Worm (Caenorhabditis elegans) whole organism, late embryonic: ENCODE data around the gene srw-91.

Source experiments
- C38D4.7 ChIP-seq: fragments of 200-800 bp; sonication (Bioruptor generic); optimal IDR thresholded peaks from 2 replicates; lab custom pipeline; 2018; ENCODE audit warnings: mild to moderate bottlenecking, missing genetic modification characterization, moderate library complexity, missing compliant biosample characterization
- F13H6.1 ChIP-seq: sonication (generic microtip); optimal IDR thresholded peaks from 2 replicates; lab custom pipeline; 2016; ENCODE audit warnings: missing genetic modification characterization, missing compliant biosample characterization
- K09A11.1 ChIP-seq: sonication (generic microtip); optimal IDR thresholded peaks from 2 replicates; lab custom pipeline; 2017; ENCODE audit warnings: antibody characterized with exemption, mild to moderate bottlenecking, missing genetic modification characterization, missing compliant biosample characterization; ENCODE audit not compliant: insufficient read depth
- T23F11.4 ChIP-seq: fragments of 200-800 bp; sonication (Bioruptor generic); optimal IDR thresholded peaks from 2 replicates; lab custom pipeline; 2018; ENCODE audit warnings: mild to moderate bottlenecking, missing genetic modification characterization, missing compliant biosample characterization
- ahr-1 ChIP-seq: sonication (generic microtip); optimal IDR thresholded peaks from 2 replicates; lab custom pipeline; 2016; ENCODE audit warnings: missing genetic modification characterization, missing compliant biosample characterization
- ceh-18 ChIP-seq: sonication (generic microtip); optimal IDR thresholded peaks from 2 replicates; lab custom pipeline; 2016; ENCODE audit warnings: missing genetic modification characterization, missing compliant biosample characterization
- ceh-19 ChIP-seq: fragments of 200-800 bp; sonication (Bioruptor generic); optimal IDR thresholded peaks from 2 replicates; lab custom pipeline; 2018; ENCODE audit warnings: mild to moderate bottlenecking, missing genetic modification characterization, missing compliant biosample characterization
- ceh-2 ChIP-seq: sonication (generic microtip); optimal IDR thresholded peaks from 2 replicates; lab custom pipeline; 2016; ENCODE audit warnings: missing genotype, missing genetic modification characterization, missing compliant biosample characterization
- ceh-22 ChIP-seq: sonication (generic microtip); optimal IDR thresholded peaks from 2 replicates; lab custom pipeline; 2017; ENCODE audit warnings: missing biosample characterization, missing genetic modification characterization
- ceh-24 ChIP-seq: sonication (generic microtip); optimal IDR thresholded peaks from 2 replicates; lab custom pipeline; 2016; ENCODE audit warnings: mild to moderate bottlenecking, missing genetic modification characterization, missing compliant biosample characterization
- ceh-30 ChIP-seq: fragments of 150-350 bp; optimal IDR thresholded peaks from 2 replicates; lab custom pipeline; 2014; ENCODE audit warnings: missing biosample characterization, missing genetic modification characterization
- ceh-31 ChIP-seq: sonication (generic microtip); optimal IDR thresholded peaks from 2 replicates; lab custom pipeline; 2016; ENCODE audit warnings: missing genetic modification characterization, missing compliant biosample characterization
- ceh-48 ChIP-seq: sonication (generic microtip); optimal IDR thresholded peaks from 2 replicates; lab custom pipeline; 2016; ENCODE audit warnings: missing genetic modification characterization, inconsistent platforms, missing compliant biosample characterization
- ceh-6 ChIP-seq: fragments of 200-800 bp; sonication (Bioruptor generic); optimal IDR thresholded peaks from 2 replicates; lab custom pipeline; 2018; ENCODE audit warnings: mild to moderate bottlenecking, missing genetic modification characterization, missing compliant biosample characterization
- ceh-9 ChIP-seq: sonication (generic microtip); optimal IDR thresholded peaks from 2 replicates; lab custom pipeline; 2016; ENCODE audit warnings: mild to moderate bottlenecking, missing genetic modification characterization, inconsistent platforms, missing compliant biosample characterization
- che-1 ChIP-seq: sonication (generic microtip); optimal IDR thresholded peaks from 2 replicates; lab custom pipeline; 2016; ENCODE audit warnings: mild to moderate bottlenecking, missing genetic modification characterization, missing compliant biosample characterization
- dmd-4 ChIP-seq: sonication (generic microtip); optimal IDR thresholded peaks from 2 replicates; lab custom pipeline; 2016; ENCODE audit warnings: borderline replicate concordance, missing genetic modification characterization, missing compliant biosample characterization
- dve-1 ChIP-seq: sonication (generic microtip); optimal IDR thresholded peaks from 2 replicates; lab custom pipeline; 2017; ENCODE audit warnings: antibody characterized with exemption, mild to moderate bottlenecking, missing genetic modification characterization, missing compliant biosample characterization
- ets-4 ChIP-seq: sonication (generic microtip); optimal IDR thresholded peaks from 2 replicates; lab custom pipeline; 2016; ENCODE audit warnings: missing genetic modification characterization, missing compliant biosample characterization
- fkh-10 ChIP-seq: fragments of 150-350 bp; optimal IDR thresholded peaks from 2 replicates; lab custom pipeline; 2014; ENCODE audit warnings: missing biosample characterization, missing genetic modification reagents, missing genetic modification characterization
- hlh-13 ChIP-seq: fragments of 200-800 bp; sonication (Bioruptor generic); optimal IDR thresholded peaks from 2 replicates; lab custom pipeline; 2018; ENCODE audit warnings: mild to moderate bottlenecking, missing genetic modification characterization, missing compliant biosample characterization
- hlh-15 ChIP-seq: sonication (generic microtip); optimal IDR thresholded peaks from 2 replicates; lab custom pipeline; 2016; ENCODE audit warnings: missing genetic modification characterization, missing compliant biosample characterization
- hlh-30 ChIP-seq: sonication (generic microtip); optimal IDR thresholded peaks from 2 replicates; lab custom pipeline; 2017; ENCODE audit warnings: antibody characterized with exemption, missing genetic modification characterization, missing compliant biosample characterization; ENCODE audit not compliant: insufficient read depth
- hlh-6 ChIP-seq: sonication (generic microtip); optimal IDR thresholded peaks from 2 replicates; lab custom pipeline; 2016; ENCODE audit warnings: missing genotype, missing genetic modification characterization, missing compliant biosample characterization
- lin-11 ChIP-seq: fragments of 200-800 bp; sonication (Bioruptor generic); optimal IDR thresholded peaks from 2 replicates; lab custom pipeline; 2018; ENCODE audit warnings: mild to moderate bottlenecking, missing genetic modification characterization, missing compliant biosample characterization
- madf-2 ChIP-seq: sonication (generic microtip); optimal IDR thresholded peaks from 2 replicates; lab custom pipeline; 2017; ENCODE audit warnings: missing genetic modification characterization, missing compliant biosample characterization
- mec-3 ChIP-seq: sonication (generic microtip); optimal IDR thresholded peaks from 2 replicates; lab custom pipeline; 2016; ENCODE audit warnings: borderline replicate concordance, missing genetic modification characterization, missing compliant biosample characterization
- nfya-1 ChIP-seq: sonication (generic microtip); optimal IDR thresholded peaks from 2 replicates; lab custom pipeline; 2017; ENCODE audit warnings: missing genetic modification characterization, mild to moderate bottlenecking, missing compliant biosample characterization, antibody characterized with exemption, moderate library complexity
- nhr-232 ChIP-seq: sonication (generic microtip); optimal IDR thresholded peaks from 2 replicates; lab custom pipeline; 2016; ENCODE audit warnings: missing genetic modification characterization, missing compliant biosample characterization
- odd-2 ChIP-seq: sonication (generic microtip); optimal IDR thresholded peaks from 2 replicates; lab custom pipeline; 2017; ENCODE audit warnings: antibody characterized with exemption, mild to moderate bottlenecking, missing genetic modification characterization, missing compliant biosample characterization
- pqm-1 ChIP-seq: sonication (generic microtip); optimal IDR thresholded peaks from 2 replicates; lab custom pipeline; 2016; ENCODE audit warnings: missing genetic modification characterization, missing compliant biosample characterization
- pros-1 ChIP-seq: fragments of 150-350 bp; optimal IDR thresholded peaks from 2 replicates; lab custom pipeline; 2014; ENCODE audit warnings: missing biosample characterization, missing genetic modification reagents, missing genetic modification characterization
- ref-2 ChIP-seq: sonication (generic microtip); optimal IDR thresholded peaks from 2 replicates; lab custom pipeline; 2016; ENCODE audit warnings: missing genetic modification characterization, missing compliant biosample characterization
- rnt-1 ChIP-seq: sonication (generic microtip); optimal IDR thresholded peaks from 2 replicates; lab custom pipeline; 2016; ENCODE audit warnings: missing genetic modification characterization, missing compliant biosample characterization
- sox-2 ChIP-seq: fragments of 200-800 bp; sonication (Bioruptor generic); IDR thresholded peaks from 2 replicates; pipeline ENCODE4 v1.3.6; 2022; ENCODE audit warnings: missing genetic modification reagents, missing genetic modification characterization, missing compliant biosample characterization
- unc-3 ChIP-seq, 2 experiments: fragments of 200-800 bp in 1 of 2; sonication (Bioruptor generic) in 1 of 2; sonication (generic microtip) in 1 of 2; conservative IDR thresholded peaks in 1 of 2; optimal IDR thresholded peaks in 1 of 2; 2 replicates each; pipeline versions ENCODE4 v1.3.6 to Lab custom; 2016 to 2022; ENCODE audit warnings: missing compliant biosample characterization in 2 of 2, missing genetic modification characterization in 2 of 2, missing genetic modification reagents in 1 of 2
- unc-42 ChIP-seq: sonication (generic microtip); optimal IDR thresholded peaks from 2 replicates; lab custom pipeline; 2016; ENCODE audit warnings: missing genotype, missing genetic modification characterization, missing compliant biosample characterization
- unc-86 ChIP-seq: sonication (generic microtip); optimal IDR thresholded peaks from 2 replicates; lab custom pipeline; 2016; ENCODE audit warnings: missing genetic modification characterization, missing compliant biosample characterization
- zip-5 ChIP-seq: sonication (generic microtip); optimal IDR thresholded peaks from 2 replicates; lab custom pipeline; 2016; ENCODE audit warnings: missing genetic modification characterization, missing compliant biosample characterization
- ztf-16 ChIP-seq: sonication (generic microtip); optimal IDR thresholded peaks from 2 replicates; lab custom pipeline; 2017; ENCODE audit warnings: missing genetic modification characterization, missing compliant biosample characterization

The srw-91 gene

ce11 chrV:1640008-1640407 is 40.7 kb downstream of the srw-91 start, which contains the start of gene str-221:
Gene str-221 (plus strand): TSS chrV:1640308.
- TF ChIP-seq fkh-10 (GFP tag; lab: Kevin White, UChicago), result no peak
- no peak for TF ChIP-seq sox-2 (GFP tag; lab: Robert Waterston, UW)
- TF ChIP-seq ceh-31 (tag; lab: Kevin White, UChicago), result no peak
- no peak for TF ChIP-seq K09A11.1
- no peak for TF ChIP-seq ceh-6
- no peak for TF ChIP-seq pqm-1

- no peak for TF ChIP-seq unc-42 (tag; lab: Kevin White, UChicago)
- no peak for TF ChIP-seq ets-4 (tag; lab: Kevin White, UChicago)
- no peak for TF ChIP-seq ceh-19 (GFP tag; lab: Kevin White, UChicago)
- no peak for TF ChIP-seq hlh-30 (tag; lab: Kevin White, UChicago)
- no peak for TF ChIP-seq hlh-13
- no peak for TF ChIP-seq rnt-1 (tag; lab: Kevin White, UChicago)
- no peak for TF ChIP-seq dmd-4
- no peak for TF ChIP-seq nfya-1 (tag; lab: Kevin White, UChicago)
- TF ChIP-seq che-1, result no peak
- no peak for TF ChIP-seq T23F11.4 (GFP tag; lab: Kevin White, UChicago)
- TF ChIP-seq fkh-10 (GFP tag; lab: Kevin White, UChicago), result no peak
- TF ChIP-seq madf-2, result no peak
- TF ChIP-seq ceh-48 (tag; lab: Kevin White, UChicago), result no peak
These were observed 44.8 kb downstream of the srw-91 start, which contains the start of gene str-222 for ce11 chrV:1635859-1636258. Gene str-222 (plus strand): TSS chrV:1636159.

ce11 chrV:1631717-1632116 is 49.0 kb downstream of the srw-91 start, which contains the start of gene irld-17:
Gene irld-17 (plus strand): TSS chrV:1632017.
- no peak for TF ChIP-seq pros-1 (tag; lab: Kevin White, UChicago)
- TF ChIP-seq unc-86, result no peak
- no peak for TF ChIP-seq ref-2 (tag; lab: Kevin White, UChicago)
- no peak for TF ChIP-seq lin-11
- no peak for TF ChIP-seq ceh-30
- TF ChIP-seq unc-42 (tag; lab: Kevin White, UChicago), result no peak
- no peak for TF ChIP-seq ahr-1 (tag; lab: Kevin White, UChicago)
- no peak for TF ChIP-seq ceh-18 (tag; lab: Kevin White, UChicago)
- no peak for TF ChIP-seq sox-2 (GFP tag; lab: Robert Waterston, UW)
- TF ChIP-seq F13H6.1 (tag; lab: Kevin White, UChicago), result no peak
- no peak for TF ChIP-seq ceh-9
- TF ChIP-seq odd-2 (tag; lab: Kevin White, UChicago), result no peak
- no peak for TF ChIP-seq hlh-15 (tag; lab: Kevin White, UChicago)
- no peak for TF ChIP-seq ceh-22 (tag; lab: Kevin White, UChicago)
- no peak for TF ChIP-seq nhr-232
- no peak for TF ChIP-seq mec-3 (tag; lab: Kevin White, UChicago)
- TF ChIP-seq madf-2, result no peak
- TF ChIP-seq hlh-30 (tag; lab: Kevin White, UChicago), result no peak
- TF ChIP-seq, all 69 proteins: peak for 0

DNA sequence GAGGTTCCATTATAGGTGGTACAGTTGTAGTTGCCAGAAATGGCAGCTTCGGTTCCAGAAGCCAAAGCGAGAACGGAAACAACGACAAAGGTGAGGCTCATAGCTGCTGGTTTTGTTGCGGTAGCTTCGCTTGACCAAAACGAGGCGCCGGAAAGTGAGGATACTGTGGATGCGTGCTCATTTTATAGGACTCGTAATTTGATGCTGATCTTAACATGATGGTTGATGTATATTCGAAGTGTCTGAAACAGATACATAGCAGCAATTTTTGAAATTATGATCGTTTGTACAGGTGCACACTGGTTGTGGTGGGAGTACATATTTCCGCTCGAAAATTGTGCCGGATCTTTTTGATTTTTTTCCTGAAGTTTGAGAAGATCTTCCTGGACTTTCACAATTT is 49.5 kb downstream of the srw-91 start, which contains the start of gene Y46H3D.8:
Y46H3D.8 (minus strand) TSS at position 101 of the 400 bp plus-strand sequence.
- TF ChIP-seq unc-3 (GFP tag; conservative IDR thresholded peaks at IDR 0.05; lab: Robert Waterston, UW) (no peak), unc-3 (tag; optimal IDR thresholded peaks at IDR 0.05; lab: Kevin White, UChicago) (no peak), ceh-2 (tag; lab: Kevin White, UChicago) (no peak), ref-2 (tag; lab: Kevin White, UChicago) (no peak), ceh-24 (tag; lab: Kevin White, UChicago) (no peak), ceh-22 (tag; lab: Kevin White, UChicago) (no peak), ceh-31 (tag; lab: Kevin White, UChicago) (no peak), pros-1 (tag; lab: Kevin White, UChicago) (no peak), zip-5 (tag; lab: Kevin White, UChicago) (no peak), ceh-9 (no peak), rnt-1 (tag; lab: Kevin White, UChicago) (no peak), ztf-16 (tag; lab: Kevin White, UChicago) (no peak), C38D4.7 (GFP tag; lab: Kevin White, UChicago) (no peak), dve-1 (tag; lab: Kevin White, UChicago) (no peak), hlh-6 (no peak), T23F11.4 (GFP tag; lab: Kevin White, UChicago) (no peak)
